Fruit fly (Drosophila melanogaster) whole organism, wandering third instar larva: ENCODE measurements around the gene CheA29a.

Experiments
- Abd-B ChIP-seq: fragments of >200 bp; optimal IDR thresholded peaks from 2 replicates; lab custom pipeline; 2017; ENCODE audit warnings: missing biosample characterization, missing genetic modification characterization
- CG32264 ChIP-seq: fragments of 200-800 bp; sonication (Bioruptor generic); optimal IDR thresholded peaks from 2 replicates; lab custom pipeline; 2016; ENCODE audit warnings: missing biosample characterization, missing genetic modification characterization
- CG9705 ChIP-seq: fragments of 200-800 bp; sonication (Bioruptor generic); optimal IDR thresholded peaks from 2 replicates; lab custom pipeline; 2018; ENCODE audit warnings: missing biosample characterization, mild to moderate bottlenecking, missing genetic modification characterization
- Dif ChIP-seq: fragments of 200-275, 200-300 bp; sonication (Bioruptor generic); optimal IDR thresholded peaks from 2 replicates; lab custom pipeline; 2018; ENCODE audit warnings: missing biosample characterization, missing genetic modification characterization; ENCODE audit not compliant: partially characterized antibody
- GATAd ChIP-seq: sonication (Bioruptor generic); optimal IDR thresholded peaks from 2 replicates; lab custom pipeline; 2016; ENCODE audit warnings: missing biosample characterization, missing genetic modification characterization
- HLH106 ChIP-seq: fragments of 200-800 bp; optimal IDR thresholded peaks from 3 replicates; lab custom pipeline; 2019; ENCODE audit warnings: missing biosample characterization, mild to moderate bottlenecking, missing genetic modification characterization, moderate library complexity
- Hnf4 ChIP-seq: fragments of 200-800 bp; sonication (Bioruptor generic); optimal IDR thresholded peaks from 2 replicates; lab custom pipeline; 2016; ENCODE audit warnings: missing biosample characterization, mild to moderate bottlenecking, missing genetic modification characterization
- Hr78 ChIP-seq: fragments of >200 bp; optimal IDR thresholded peaks from 2 replicates; lab custom pipeline; 2017; ENCODE audit warnings: missing biosample characterization, missing genetic modification characterization
- Hr83 ChIP-seq: fragments of 200-300 bp; sonication (Bioruptor generic); optimal IDR thresholded peaks from 2 replicates; lab custom pipeline; 2016; ENCODE audit warnings: missing biosample characterization, mild to moderate bottlenecking, missing genetic modification characterization, moderate library complexity; ENCODE audit not compliant: poor library complexity, severe bottlenecking
- Jra ChIP-seq: sonication (Bioruptor generic); optimal IDR thresholded peaks from 2 replicates; lab custom pipeline; 2016; ENCODE audit warnings: missing biosample characterization, missing genetic modification characterization
- Mio ChIP-seq: sonication (Bioruptor generic); optimal IDR thresholded peaks from 2 replicates; lab custom pipeline; 2016; ENCODE audit warnings: missing biosample characterization, missing genetic modification characterization
- Myc ChIP-seq: fragments of >200 bp; optimal IDR thresholded peaks from 2 replicates; lab custom pipeline; 2017
- N ChIP-seq: fragments of >200 bp; optimal IDR thresholded peaks from 2 replicates; lab custom pipeline; 2018; ENCODE audit warnings: missing biosample characterization, missing external identifiers, missing genetic modification characterization
- OdsH ChIP-seq: fragments of 200-800 bp; sonication (Bioruptor generic); optimal IDR thresholded peaks from 2 replicates; lab custom pipeline; 2016; ENCODE audit warnings: missing biosample characterization, mild to moderate bottlenecking, missing genetic modification characterization
- Sp1 ChIP-seq: fragments of 200-800 bp; sonication (Bioruptor generic); optimal IDR thresholded peaks from 3 replicates; lab custom pipeline; 2019; ENCODE audit warnings: missing biosample characterization, mild to moderate bottlenecking, missing genetic modification characterization, moderate library complexity
- Vsx2 ChIP-seq: fragments of 200-300, 225-300 bp; sonication (Bioruptor generic); optimal IDR thresholded peaks from 2 replicates; lab custom pipeline; 2018; ENCODE audit warnings: missing biosample characterization, missing genetic modification characterization; ENCODE audit not compliant: partially characterized antibody
- br ChIP-seq: fragments of 200-800 bp; sonication (Bioruptor generic); optimal IDR thresholded peaks from 2 replicates; lab custom pipeline; 2016; ENCODE audit warnings: missing biosample characterization, missing genetic modification characterization
- brk ChIP-seq: fragments of 200-800 bp; sonication (Bioruptor generic); optimal IDR thresholded peaks from 2 replicates; lab custom pipeline; 2016; ENCODE audit warnings: missing biosample characterization, mild to moderate bottlenecking, missing genetic modification characterization
- dmrt93B ChIP-seq: fragments of 200-800 bp; sonication (Bioruptor generic); optimal IDR thresholded peaks from 2 replicates; lab custom pipeline; 2018; ENCODE audit warnings: missing biosample characterization, mild to moderate bottlenecking, missing genetic modification characterization
- dsf ChIP-seq: sonication (Bioruptor generic); optimal IDR thresholded peaks from 2 replicates; lab custom pipeline; 2016; ENCODE audit warnings: missing biosample characterization, missing genetic modification characterization, borderline replicate concordance
- ey ChIP-seq: fragments of 200-800 bp; sonication (Bioruptor generic); optimal IDR thresholded peaks from 2 replicates; lab custom pipeline; 2016; ENCODE audit warnings: missing biosample characterization, missing genetic modification characterization
- foxo ChIP-seq, 2 experiments: fragments of 200-800 bp; sonication (Bioruptor generic); optimal IDR thresholded peaks; 2 replicates in 1 of 2; 3 replicates in 1 of 2; lab custom pipeline; 2016 to 2017; ENCODE audit warnings: missing biosample characterization in 2 of 2, missing genetic modification characterization in 2 of 2
- fru ChIP-seq: fragments of 200-800 bp; sonication (Bioruptor generic); optimal IDR thresholded peaks from 3 replicates; lab custom pipeline; 2016; ENCODE audit warnings: missing biosample characterization, mild to moderate bottlenecking, missing genetic modification characterization
- h ChIP-seq: fragments of 200-800 bp; sonication (Bioruptor generic); optimal IDR thresholded peaks from 3 replicates; lab custom pipeline; 2016; ENCODE audit warnings: missing biosample characterization, mild to moderate bottlenecking, missing genetic modification characterization
- lola ChIP-seq: fragments of >200 bp; optimal IDR thresholded peaks from 2 replicates; lab custom pipeline; 2017; ENCODE audit warnings: missing biosample characterization, missing genetic modification characterization
- pan ChIP-seq: fragments of >200 bp; optimal IDR thresholded peaks from 2 replicates; lab custom pipeline; 2017
- psq ChIP-seq: fragments of 200-800 bp; sonication (Bioruptor generic); optimal IDR thresholded peaks from 3 replicates; lab custom pipeline; 2017; ENCODE audit warnings: missing biosample characterization, mild to moderate bottlenecking, missing genetic modification characterization, moderate library complexity
- rgr ChIP-seq: fragments of 200-800 bp; sonication (Bioruptor generic); optimal IDR thresholded peaks from 3 replicates; lab custom pipeline; 2016; ENCODE audit warnings: missing biosample characterization, mild to moderate bottlenecking, missing genetic modification characterization
- sage ChIP-seq: fragments of 200-800 bp; sonication (Bioruptor generic); optimal IDR thresholded peaks from 2 replicates; lab custom pipeline; 2016; ENCODE audit warnings: missing biosample characterization, mild to moderate bottlenecking, missing genetic modification characterization
- sv ChIP-seq: fragments of 200-800 bp; sonication (Bioruptor generic); optimal IDR thresholded peaks from 3 replicates; lab custom pipeline; 2016; ENCODE audit warnings: missing biosample characterization, missing genetic modification characterization
- tai ChIP-seq: sonication (Bioruptor generic); optimal IDR thresholded peaks from 2 replicates; lab custom pipeline; 2016; ENCODE audit warnings: missing biosample characterization, missing genetic modification characterization
- woc ChIP-seq: sonication (Bioruptor generic); optimal IDR thresholded peaks from 2 replicates; lab custom pipeline; 2016; ENCODE audit warnings: missing biosample characterization, mild to moderate bottlenecking, missing genetic modification characterization

The CheA29a gene

dm6 chr2L:8519390-8519789 lies 42.2 kb downstream of the CheA29a start, which contains the start of gene Sgp:
Gene Sgp, plus strand, starts transcription at chr2L:8519690.
- TF ChIP-seq sv (GFP tag; lab: Kevin White, UChicago) (no peak), tai (GFP tag; lab: Kevin White, UChicago) (no peak), br (GFP tag; lab: Kevin White, UChicago) (no peak), lola (GFP tag; lab: Kevin White, UChicago) (no peak), foxo (GFP tag; optimal IDR thresholded peaks at IDR 0.05; lab: Kevin White, UChicago) (no peak), brk (GFP tag; lab: Kevin White, UChicago) (no peak), dsf (no peak), Hr78 (no peak), rgr (no peak), HLH106 (tag; lab: Kevin White, UChicago) (no peak), fru (GFP tag; lab: Kevin White, UChicago) (no peak), CG32264 (GFP tag; lab: Kevin White, UChicago) (no peak), ey (GFP tag; lab: Kevin White, UChicago) (no peak), dmrt93B (GFP tag; lab: Kevin White, UChicago) (no peak), GATAd (no peak), sage (GFP tag; lab: Kevin White, UChicago) (no peak), psq (GFP tag; lab: Kevin White, UChicago) (no peak), woc (no peak), Sp1 (GFP tag; lab: Kevin White, UChicago) (no peak)

dm6 chr2L:8521724-8522309 lies 44.7 kb downstream of the CheA29a start, which contains the start of gene Acer:
Gene Acer, plus strand, starts transcription at chr2L:8521933.
- TF ChIP-seq sv (GFP tag; lab: Kevin White, UChicago) (no peak), h (GFP tag; lab: Kevin White, UChicago) (peak; percentile 14), Dif (GFP tag; lab: Kevin White, UChicago) (peak; percentile 51)

dm6 chr2L:8522781-8523180 lies 45.6 kb downstream of the CheA29a start:
- TF ChIP-seq GATAd (no peak), Mio (GFP tag; lab: Kevin White, UChicago) (no peak), sv (GFP tag; lab: Kevin White, UChicago) (no peak), Hr78 (no peak), h (GFP tag; lab: Kevin White, UChicago) (no peak), Hr83 (GFP tag; lab: Kevin White, UChicago) (no peak), Myc (lab: Kevin White, UChicago) (no peak), fru (GFP tag; lab: Kevin White, UChicago) (no peak), foxo (GFP tag; optimal IDR thresholded peaks at IDR 0.05; lab: Kevin White, UChicago) (no peak), dsf (no peak), pan (lab: Kevin White, UChicago) (no peak), psq (GFP tag; lab: Kevin White, UChicago) (no peak), Vsx2 (GFP tag; lab: Kevin White, UChicago) (no peak), OdsH (no peak), Hnf4 (GFP tag; lab: Kevin White, UChicago) (no peak), brk (GFP tag; lab: Kevin White, UChicago) (no peak), br (GFP tag; lab: Kevin White, UChicago) (no peak), CG9705 (GFP tag; lab: Kevin White, UChicago) (no peak), Abd-B (GFP tag; lab: Kevin White, UChicago) (no peak)

dm6 chr2L:8525000-8525399 lies 47.9 kb downstream of the CheA29a start:
- TF ChIP-seq Myc (lab: Kevin White, UChicago) (no peak), Hr78 (no peak), psq (GFP tag; lab: Kevin White, UChicago) (no peak), Jra (GFP tag; lab: Kevin White, UChicago) (no peak), h (GFP tag; lab: Kevin White, UChicago) (no peak), tai (GFP tag; lab: Kevin White, UChicago) (no peak), Abd-B (GFP tag; lab: Kevin White, UChicago) (no peak), Hnf4 (GFP tag; lab: Kevin White, UChicago) (no peak), Mio (GFP tag; lab: Kevin White, UChicago) (no peak), brk (GFP tag; lab: Kevin White, UChicago) (no peak), lola (GFP tag; lab: Kevin White, UChicago) (no peak), N (GFP tag; lab: Kevin White, UChicago) (no peak)
